Fruit fly (Drosophila melanogaster): ENCODE results near the gene CG8565.

The CG8565 gene

DNA sequence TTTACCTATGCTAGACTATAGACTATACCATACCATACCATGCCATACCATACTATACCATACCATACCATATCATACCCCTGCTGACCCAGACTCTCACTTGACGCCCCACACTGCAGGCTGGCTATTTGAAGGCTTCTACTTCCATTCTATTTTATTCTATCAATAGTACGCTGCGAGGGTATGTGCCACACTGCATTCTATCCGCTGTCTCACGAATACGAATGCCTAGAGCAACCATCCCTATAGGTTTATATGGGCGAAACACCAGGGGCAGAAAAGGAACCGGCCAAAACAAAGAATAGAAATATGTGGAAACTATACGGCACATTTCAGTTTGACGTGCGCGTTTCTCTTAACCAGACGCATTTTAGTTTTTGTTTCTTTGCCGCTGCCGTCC, 19.8 kb upstream of the CG8565 start:
- TF ChIP-seq CG9139 (GFP tag; optimal IDR thresholded peaks at IDR 0.05) (no peak), Sox14 (GFP tag; optimal IDR thresholded peaks at IDR 0.05) (no peak), Hr38 (GFP tag; optimal IDR thresholded peaks at IDR 0.05) (no peak), CG10669 (GFP tag; optimal IDR thresholded peaks at IDR 0.05) (no peak)

- TF ChIP-seq CG1621 (tag; optimal IDR thresholded peaks at IDR 0.05), result no peak
- peak; percentile 25 for TF ChIP-seq esn (GFP tag; optimal IDR thresholded peaks at IDR 0.05)
- TF ChIP-seq CG6792 (GFP tag; optimal IDR thresholded peaks at IDR 0.05), result no peak
- TF ChIP-seq Eip78C (GFP tag), result peak; percentile 74
- no peak for TF ChIP-seq Gug (GFP tag; IDR thresholded peaks at IDR 0.05)
Measured at dm6 chrX:15818608-15819184, 18.9 kb upstream of the CG8565 start.

- TF ChIP-seq CG10669 (GFP tag; optimal IDR thresholded peaks at IDR 0.05) (no peak), CG16779 (tag; optimal IDR thresholded peaks at IDR 0.05) (no peak), CG32006 (GFP tag; optimal IDR thresholded peaks at IDR 0.05) (no peak), CG3919 (GFP tag; optimal IDR thresholded peaks at IDR 0.05) (no peak), net (GFP tag; optimal IDR thresholded peaks at IDR 0.05) (no peak), dsx (GFP tag; optimal IDR thresholded peaks at IDR 0.05; ENCODE audit: poor library complexity, severe bottlenecking) (no peak), topi (GFP tag; optimal IDR thresholded peaks at IDR 0.05) (no peak)
Measured at dm6 chrX:15822363-15822762, 15.3 kb upstream of the CG8565 start.

DNA sequence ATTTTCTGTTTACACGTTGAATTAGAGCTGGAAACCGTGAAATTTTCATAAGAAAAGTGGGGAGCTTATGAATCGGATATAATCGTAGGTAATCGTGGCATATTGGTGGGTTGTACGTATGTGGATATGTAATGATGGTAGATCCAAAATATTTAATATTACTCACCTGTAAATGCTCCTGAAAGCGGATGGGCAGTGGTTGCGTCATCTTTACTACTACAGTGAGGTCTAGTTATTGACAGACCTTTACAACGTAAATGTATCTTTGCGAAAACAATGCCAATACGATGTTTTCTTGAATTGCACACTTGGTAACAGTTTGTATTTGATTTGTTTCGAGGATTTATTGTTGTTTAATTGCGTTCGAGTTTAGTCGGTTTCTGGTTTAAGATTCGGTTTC, 3.7 kb upstream of the CG8565 start:
- TF ChIP-seq Ets96B (tag; optimal IDR thresholded peaks at IDR 0.05), result no peak

- no peak for TF ChIP-seq Smox (GFP tag; optimal IDR thresholded peaks at IDR 0.05)
- no peak for TF ChIP-seq CG4318 (GFP tag; optimal IDR thresholded peaks at IDR 0.05)
- TF ChIP-seq topi (GFP tag; optimal IDR thresholded peaks at IDR 0.05), result no peak
- no peak for TF ChIP-seq CG32006 (GFP tag; optimal IDR thresholded peaks at IDR 0.05)
- TF ChIP-seq CG10669 (GFP tag; optimal IDR thresholded peaks at IDR 0.05), result no peak
- no peak for TF ChIP-seq fd59A (GFP tag; optimal IDR thresholded peaks at IDR 0.05)
- no peak for TF ChIP-seq CG1621 (tag; optimal IDR thresholded peaks at IDR 0.05)
- no peak for TF ChIP-seq vri (GFP tag; optimal IDR thresholded peaks at IDR 0.05)
- no peak for TF ChIP-seq CG6854 (GFP tag; optimal IDR thresholded peaks at IDR 0.05)
- no peak for TF ChIP-seq CG16779 (tag; optimal IDR thresholded peaks at IDR 0.05)
- no peak for TF ChIP-seq dac (GFP tag; optimal IDR thresholded peaks at IDR 0.05)
- TF ChIP-seq dsx (GFP tag; optimal IDR thresholded peaks at IDR 0.05; ENCODE audit: poor library complexity, severe bottlenecking), result no peak
- peak; percentile 22 for TF ChIP-seq CG6808 (GFP tag; optimal IDR thresholded peaks at IDR 0.05)
- TF ChIP-seq Sox15 (GFP tag; optimal IDR thresholded peaks at IDR 0.05), result no peak
- TF ChIP-seq Gug (GFP tag; IDR thresholded peaks at IDR 0.05), result no peak
- peak; percentile 22 for TF ChIP-seq Eip93F (GFP tag; optimal IDR thresholded peaks at IDR 0.05)
- no peak for TF ChIP-seq CG9139 (GFP tag; optimal IDR thresholded peaks at IDR 0.05)
- TF ChIP-seq fd85E (GFP tag; optimal IDR thresholded peaks at IDR 0.05), result peak; percentile 15
- peak; percentile 47 for TF ChIP-seq Eip78C (GFP tag)
- no peak for TF ChIP-seq Eip75B (GFP tag; optimal IDR thresholded peaks at IDR 0.05)
- no peak for TF ChIP-seq CG6792 (GFP tag; optimal IDR thresholded peaks at IDR 0.05)
- no peak for TF ChIP-seq Ets96B (tag; optimal IDR thresholded peaks at IDR 0.05)
- TF ChIP-seq CG8319 (GFP tag; optimal IDR thresholded peaks at IDR 0.05), result no peak
- no peak for TF ChIP-seq CG11294 (GFP tag; IDR thresholded peaks at IDR 0.05)
- TF ChIP-seq pdm3 (GFP tag; optimal IDR thresholded peaks at IDR 0.05), result no peak
- peak; percentile 24 to 30 for TF ChIP-seq ss (GFP tag; optimal IDR thresholded peaks at IDR 0.05)
- no peak for TF ChIP-seq CG10631 (GFP tag; optimal IDR thresholded peaks at IDR 0.05)
- no peak for TF ChIP-seq achi (GFP tag; optimal IDR thresholded peaks at IDR 0.05)
- no peak for TF ChIP-seq CG11902 (GFP tag; optimal IDR thresholded peaks at IDR 0.05)
- TF ChIP-seq Sox102F (GFP tag; optimal IDR thresholded peaks at IDR 0.05), result no peak
- TF ChIP-seq CG7368 (GFP tag; optimal IDR thresholded peaks at IDR 0.05), result no peak
- no peak for TF ChIP-seq Sox14 (GFP tag; optimal IDR thresholded peaks at IDR 0.05)
- TF ChIP-seq net (GFP tag; optimal IDR thresholded peaks at IDR 0.05), result no peak
- TF ChIP-seq CG6163 (GFP tag; IDR thresholded peaks at IDR 0.05), result no peak
- no peak for TF ChIP-seq Lpt (GFP tag; optimal IDR thresholded peaks at IDR 0.05)
- no peak for TF ChIP-seq Blimp-1 (GFP tag; optimal IDR thresholded peaks at IDR 0.05)
- TF ChIP-seq spab (GFP tag; optimal IDR thresholded peaks at IDR 0.05), result no peak
Measured at dm6 chrX:15834594-15835236, 2.9 kb upstream of the CG8565 start.
